Worm (Caenorhabditis elegans) whole organism, L1 larva: ENCODE data around the gene C34F6.11.

Experiments
- dpl-1 ChIP-seq, 3 experiments: fragments of 150-350 bp in 2 of 3; sonication (generic microtip) in 1 of 3; optimal IDR thresholded peaks; 2 replicates each; lab custom pipeline; 2014 to 2017; ENCODE audit warnings: missing biosample characterization in 3 of 3, missing genetic modification characterization in 3 of 3, missing genetic modification reagents in 3 of 3
- dsc-1 ChIP-seq: sonication (generic microtip); optimal IDR thresholded peaks from 2 replicates; lab custom pipeline; 2016; ENCODE audit warnings: mild to moderate bottlenecking, missing genetic modification characterization, missing compliant biosample characterization
- egl-27 ChIP-seq, 2 experiments: fragments of 150-350 bp in 1 of 2; sonication (generic microtip); optimal IDR thresholded peaks; 3 replicates each; lab custom pipeline; 2017 to 2018; ENCODE audit warnings: missing biosample characterization in 2 of 2, missing genetic modification characterization in 2 of 2, missing genetic modification reagents in 2 of 2
- nhr-11 ChIP-seq: fragments of 150-350 bp; optimal IDR thresholded peaks from 2 replicates; lab custom pipeline; 2014; ENCODE audit warnings: missing biosample characterization, missing genetic modification characterization

ce11 chrX:11210417-11210816, 6.7 kb upstream of the C34F6.11 start:
- TF ChIP-seq nhr-11 (tag; lab: Kevin White, UChicago) (no peak), egl-27 (tag; optimal IDR thresholded peaks at IDR 0.05; lab: Kevin White, UChicago) (no peak), dsc-1 (tag; lab: Kevin White, UChicago) (no peak), dpl-1 (GFP tag; optimal IDR thresholded peaks at IDR 0.05; lab: Kevin White, UChicago) (no peak)
